Fruit fly (Drosophila melanogaster): ENCODE data around the gene Adk2.
A peak's percentile ranks its signal among the peaks of the same experiment; 100 is the strongest.

The Adk2 gene

DNA sequence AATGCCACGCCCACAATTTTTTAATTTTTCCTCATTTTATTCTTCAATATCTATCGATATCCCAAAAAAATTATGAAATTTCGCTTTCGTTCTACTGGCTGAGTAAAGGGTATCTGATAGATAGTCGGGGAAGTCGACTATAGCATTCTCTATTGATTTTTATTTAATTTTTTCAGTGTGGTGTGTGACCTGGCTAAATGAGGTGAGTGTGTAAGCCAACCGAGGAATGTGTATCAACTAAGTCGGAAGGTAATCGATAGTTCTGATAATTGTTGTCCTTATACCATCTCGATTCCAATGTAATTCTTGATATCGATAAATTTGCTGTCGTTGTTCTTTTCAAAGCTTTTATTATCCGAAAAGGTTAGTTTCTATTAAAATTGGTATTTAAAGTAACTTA lies 16.0 kb downstream of the Adk2 start, which contains the start of gene CG11263 (continued):
- TF ChIP-seq CG6791 (GFP tag; IDR thresholded peaks at IDR 0.05; ENCODE audit: partially characterized antibody) (peak; percentile 88), CG2889 (GFP tag; IDR thresholded peaks at IDR 0.05) (no peak), CG8388 (GFP tag; optimal IDR thresholded peaks at IDR 0.05) (no peak), jumu (GFP tag; optimal IDR thresholded peaks at IDR 0.05) (peak; percentile 34), CG8359 (GFP tag; optimal IDR thresholded peaks at IDR 0.05; ENCODE audit: borderline replicate concordance) (no peak), gce (GFP tag; IDR thresholded peaks at IDR 0.05) (no peak), hkb (optimal IDR thresholded peaks at IDR 0.05) (no peak), hkb (GFP tag; IDR thresholded peaks at IDR 0.05) (peak; percentile 49; the same call in 1 of the 2 replicates), HLHmδ (GFP tag; optimal IDR thresholded peaks at IDR 0.05) (no peak), CG10979 (tag; optimal IDR thresholded peaks at IDR 0.05) (no peak), Ets65A (GFP tag) (peak; percentile 96), TFAM (GFP tag; optimal IDR thresholded peaks at IDR 0.05) (no peak), bbx (GFP tag; IDR thresholded peaks at IDR 0.05; ENCODE audit: partially characterized antibody) (peak; percentile 84), bowl (GFP tag; IDR thresholded peaks at IDR 0.05) (no peak), onecut (GFP tag; IDR thresholded peaks at IDR 0.05) (peak; percentile 67), luna (GFP tag; optimal IDR thresholded peaks at IDR 0.05) (peak; percentile 49), al (GFP tag; IDR thresholded peaks at IDR 0.05) (peak; percentile 22; the same call in 1 of the 2 replicates), Nf-YB (GFP tag; optimal IDR thresholded peaks at IDR 0.05) (no peak), sob (GFP tag; IDR thresholded peaks at IDR 0.05) (peak; percentile 57), CG1602 (GFP tag; optimal IDR thresholded peaks at IDR 0.05) (peak; percentile 1), Jarid2 (GFP tag; optimal IDR thresholded peaks at IDR 0.05) (no peak), ara (GFP tag; IDR thresholded peaks at IDR 0.05) (no peak), Six4 (GFP tag; optimal IDR thresholded peaks at IDR 0.05) (peak; percentile 6), CG13296 (GFP tag; optimal IDR thresholded peaks at IDR 0.05) (no peak), CG31388 (GFP tag; optimal IDR thresholded peaks at IDR 0.05) (no peak), ci (GFP tag; IDR thresholded peaks at IDR 0.05) (0 out of 3 replicates have a peak, but pooled peaks have one; percentile 17), Bgb (GFP tag; IDR thresholded peaks at IDR 0.05; ENCODE audit: partially characterized antibody) (peak; percentile 89), abd-A (tag; optimal IDR thresholded peaks at IDR 0.05) (no peak), z (GFP tag; IDR thresholded peaks at IDR 0.05) (no peak), nmo (GFP tag; optimal IDR thresholded peaks at IDR 0.05) (peak; percentile 46), corto (GFP tag; optimal IDR thresholded peaks at IDR 0.05) (no peak), Taf1 (GFP tag; IDR thresholded peaks at IDR 0.05) (peak; percentile 54; the same call in 1 of the 2 replicates), CG14710 (tag; optimal IDR thresholded peaks at IDR 0.05) (no peak), odd (GFP tag; optimal IDR thresholded peaks at IDR 0.05) (no peak), CG14860 (GFP tag; IDR thresholded peaks at IDR 0.05; ENCODE audit: partially characterized antibody) (peak; percentile 86), CG8924 (tag; optimal IDR thresholded peaks at IDR 0.05) (no peak), Hmx (GFP tag; optimal IDR thresholded peaks at IDR 0.05) (no peak), CG7928 (GFP tag; optimal IDR thresholded peaks at IDR 0.05) (no peak), insv (GFP tag; optimal IDR thresholded peaks at IDR 0.05) (no peak), Meics (GFP tag; optimal IDR thresholded peaks at IDR 0.05) (peak; percentile 35), Abd-B (GFP tag; optimal IDR thresholded peaks at IDR 0.05) (peak; percentile 44), CG12769 (tag; optimal IDR thresholded peaks at IDR 0.05) (peak; percentile 4), vfl (GFP tag; optimal IDR thresholded peaks at IDR 0.05) (peak; percentile 21), CG10462 (GFP tag; optimal IDR thresholded peaks at IDR 0.05) (no peak), HHEX (GFP tag; optimal IDR thresholded peaks at IDR 0.05) (no peak), wdn (GFP tag; IDR thresholded peaks at IDR 0.05) (no peak), Adf1 (GFP tag; IDR thresholded peaks at IDR 0.05) (no peak), chn (GFP tag; optimal IDR thresholded peaks at IDR 0.05) (peak; percentile 53), gro (GFP tag; optimal IDR thresholded peaks at IDR 0.05) (peak; percentile 66), nerfin-2 (GFP tag; IDR thresholded peaks at IDR 0.05; ENCODE audit: partially characterized antibody) (peak; percentile 80), nerfin-1 (tag; optimal IDR thresholded peaks at IDR 0.05) (no peak)
